Worm (Caenorhabditis elegans): ENCODE results near the gene cyp-13A12.

DNA sequence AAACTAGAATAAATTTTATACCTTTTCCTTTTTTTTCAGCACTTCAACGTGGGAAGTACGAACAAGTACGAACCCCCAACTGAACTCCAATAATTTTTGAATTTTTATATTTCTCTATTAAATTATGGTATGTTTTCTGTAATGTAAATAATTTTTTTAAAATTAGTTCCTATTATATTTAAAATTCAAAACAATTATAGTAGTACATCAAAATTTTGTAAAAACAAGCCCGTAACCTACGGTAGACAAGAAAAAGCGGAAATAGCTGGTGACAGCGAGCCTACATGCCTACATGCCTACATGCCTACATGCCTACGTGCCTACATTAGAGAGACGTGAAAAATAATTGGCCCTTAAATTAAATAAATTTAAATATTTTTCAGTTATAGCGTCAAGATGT lies 7.4 kb downstream of the cyp-13A12 start, which contains the start of gene F14F7.5:
- TF ChIP-seq him-1 (tag; optimal IDR thresholded peaks at IDR 0.05) (no peak), W03F9.2 (tag; optimal IDR thresholded peaks at IDR 0.05) (no peak)

Data from whole organism, L4/young adult.